Fruit fly (Drosophila melanogaster) whole organism, wandering third instar larva: ENCODE data around the gene mRpL4.

Experiments used
- CrebA ChIP-seq: fragments of 200-800 bp; sonication (Bioruptor generic); optimal IDR thresholded peaks from 2 replicates; lab custom pipeline; 2016; ENCODE audit warnings: missing biosample characterization, mild to moderate bottlenecking, missing genetic modification characterization, borderline replicate concordance
- GATAd ChIP-seq: sonication (Bioruptor generic); optimal IDR thresholded peaks from 2 replicates; lab custom pipeline; 2016; ENCODE audit warnings: missing biosample characterization, missing genetic modification characterization
- OdsH ChIP-seq: fragments of 200-800 bp; sonication (Bioruptor generic); optimal IDR thresholded peaks from 2 replicates; lab custom pipeline; 2016; ENCODE audit warnings: missing biosample characterization, mild to moderate bottlenecking, missing genetic modification characterization
- brk ChIP-seq: fragments of 200-800 bp; sonication (Bioruptor generic); optimal IDR thresholded peaks from 2 replicates; lab custom pipeline; 2016; ENCODE audit warnings: missing biosample characterization, mild to moderate bottlenecking, missing genetic modification characterization
- ey ChIP-seq: fragments of 200-800 bp; sonication (Bioruptor generic); optimal IDR thresholded peaks from 2 replicates; lab custom pipeline; 2016; ENCODE audit warnings: missing biosample characterization, missing genetic modification characterization
- jim ChIP-seq: fragments of 175-275, 200-325 bp; sonication (Bioruptor generic); optimal IDR thresholded peaks from 2 replicates; lab custom pipeline; 2016; ENCODE audit warnings: missing biosample characterization, mild to moderate bottlenecking, missing genetic modification characterization
- psq ChIP-seq: fragments of 200-800 bp; sonication (Bioruptor generic); optimal IDR thresholded peaks from 3 replicates; lab custom pipeline; 2017; ENCODE audit warnings: missing biosample characterization, mild to moderate bottlenecking, missing genetic modification characterization, moderate library complexity
- sv ChIP-seq: fragments of 200-800 bp; sonication (Bioruptor generic); optimal IDR thresholded peaks from 3 replicates; lab custom pipeline; 2016; ENCODE audit warnings: missing biosample characterization, missing genetic modification characterization
- usp ChIP-seq: fragments of >200 bp; optimal IDR thresholded peaks from 2 replicates; lab custom pipeline; 2017; ENCODE audit warnings: missing biosample characterization, missing genetic modification characterization

- TF ChIP-seq jim (no peak), sv (GFP tag; lab: Kevin White, UChicago) (no peak), psq (GFP tag; lab: Kevin White, UChicago) (no peak), OdsH (GFP tag; lab: Kevin White, UChicago) (no peak), usp (no peak), brk (no peak), GATAd (no peak), ey (GFP tag; lab: Kevin White, UChicago) (no peak), CrebA (GFP tag; lab: Kevin White, UChicago) (no peak)
These were observed 41.8 kb downstream of the mRpL4 start for dm6 chr2L:16287006-16287601.
